Worm (Caenorhabditis elegans): ENCODE measurements around the gene Y4C6B.2.

Y4C6B.2 gene

DNA sequence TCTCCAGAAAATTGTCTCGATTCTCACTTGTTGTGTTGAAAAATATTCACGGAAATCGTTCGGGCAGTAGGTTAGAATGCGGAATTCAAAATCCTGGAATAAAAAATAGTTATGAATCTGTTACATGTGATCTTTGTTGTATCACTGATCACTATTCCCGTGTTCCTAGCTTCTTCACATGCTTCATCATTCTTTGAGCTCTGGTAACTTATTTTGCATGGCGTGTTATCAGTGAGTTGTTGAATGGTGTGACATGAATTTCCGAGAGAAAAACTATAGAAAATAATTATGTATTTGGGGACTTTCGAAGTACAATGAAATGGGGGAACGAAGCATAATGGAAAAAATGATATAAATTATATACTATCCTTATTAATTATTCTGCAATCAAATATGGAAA lies 54.2 kb downstream of the Y4C6B.2 start:
- TF ChIP-seq ceh-13 (GFP tag; optimal IDR thresholded peaks at IDR 0.05) (no peak), flt-1 (GFP tag; IDR thresholded peaks at IDR 0.05) (no peak), ceh-36 (tag; optimal IDR thresholded peaks at IDR 0.05) (no peak), hmbx-1 (tag; optimal IDR thresholded peaks at IDR 0.05) (no peak), B0310.2 (tag; optimal IDR thresholded peaks at IDR 0.05) (no peak), tbx-37 (GFP tag; conservative IDR thresholded peaks at IDR 0.05) (no peak), tbx-11 (GFP tag; IDR thresholded peaks at IDR 0.05) (no peak), hmg-4 (GFP tag; optimal IDR thresholded peaks at IDR 0.05) (no peak), aly-1 (tag; optimal IDR thresholded peaks at IDR 0.05) (no peak), ama-1 (optimal IDR thresholded peaks at IDR 0.05) (no peak), tra-4 (tag; optimal IDR thresholded peaks at IDR 0.05) (no peak), ets-7 (tag; optimal IDR thresholded peaks at IDR 0.05) (no peak), sea-1 (GFP tag; conservative IDR thresholded peaks at IDR 0.05) (no peak), scrt-1 (GFP tag; IDR thresholded peaks at IDR 0.05) (no peak), hnd-1 (tag; optimal IDR thresholded peaks at IDR 0.05) (no peak), F13C5.2 (tag; optimal IDR thresholded peaks at IDR 0.05) (no peak), pes-1 (GFP tag; IDR thresholded peaks at IDR 0.05) (no peak)

Data from whole organism, early embryonic.